Fruit fly (Drosophila melanogaster) whole organism, prepupa: Measurements from ENCODE around the gene CG6974.

Source experiments
- CG10631 ChIP-seq: fragments of 200-800 bp; sonication (Bioruptor generic); optimal IDR thresholded peaks from 2 replicates; lab custom pipeline; 2016; ENCODE audit warnings: missing biosample characterization, missing genetic modification characterization
- CG10669 ChIP-seq: fragments of 200-800 bp; sonication (Bioruptor generic); optimal IDR thresholded peaks from 3 replicates; lab custom pipeline; 2018; ENCODE audit warnings: missing biosample characterization, mild to moderate bottlenecking, missing genetic modification characterization, moderate library complexity
- CG11294 ChIP-seq: fragments of 200-800 bp; sonication (Bioruptor generic); IDR thresholded peaks from 2 replicates; pipeline ENCODE4 v1.3.6; 2022; ENCODE audit warnings: missing biosample characterization, missing genetic modification characterization
- CG11762 ChIP-seq: fragments of 200-800 bp; sonication (Bioruptor generic); optimal IDR thresholded peaks from 3 replicates; lab custom pipeline; 2016; ENCODE audit warnings: missing biosample characterization, missing genetic modification characterization; ENCODE audit not compliant: insufficient read depth
- CG11902 ChIP-seq: fragments of 200-800 bp; sonication (Bioruptor generic); optimal IDR thresholded peaks from 3 replicates; lab custom pipeline; 2016; ENCODE audit warnings: missing biosample characterization, missing genetic modification characterization
- CG1621 ChIP-seq: fragments of 200-800 bp; sonication (Bioruptor generic); optimal IDR thresholded peaks from 3 replicates; lab custom pipeline; 2018; ENCODE audit warnings: missing biosample characterization, mild to moderate bottlenecking, missing genetic modification characterization
- CG16779 ChIP-seq: fragments of 200-800 bp; sonication (Bioruptor generic); optimal IDR thresholded peaks from 3 replicates; lab custom pipeline; 2017; ENCODE audit warnings: missing biosample characterization, mild to moderate bottlenecking, missing genetic modification characterization
- CG32006 ChIP-seq: fragments of 200-800 bp; sonication (Bioruptor generic); optimal IDR thresholded peaks from 3 replicates; lab custom pipeline; 2017; ENCODE audit warnings: missing biosample characterization, mild to moderate bottlenecking, missing genetic modification characterization
- CG34406 ChIP-seq: fragments of 200-800 bp; sonication (Bioruptor generic); optimal IDR thresholded peaks from 3 replicates; lab custom pipeline; 2016; ENCODE audit warnings: missing biosample characterization, missing genetic modification characterization
- CG3919 ChIP-seq: fragments of 200-800 bp; sonication (Bioruptor generic); optimal IDR thresholded peaks from 3 replicates; lab custom pipeline; 2016; ENCODE audit warnings: missing biosample characterization, missing genetic modification characterization
- CG6163 ChIP-seq: fragments of 200-800 bp; sonication (Bioruptor generic); IDR thresholded peaks from 3 replicates; pipeline ENCODE4 v1.3.6; 2022; ENCODE audit warnings: missing biosample characterization, missing genetic modification characterization
- CG6276 ChIP-seq: fragments of 200-800 bp; sonication (Bioruptor generic); optimal IDR thresholded peaks from 2 replicates; lab custom pipeline; 2017; ENCODE audit warnings: missing biosample characterization, mild to moderate bottlenecking, missing genetic modification characterization
- CG6854 ChIP-seq: fragments of 200-800 bp; sonication (Bioruptor generic); optimal IDR thresholded peaks from 2 replicates; lab custom pipeline; 2017; ENCODE audit warnings: missing biosample characterization, mild to moderate bottlenecking, missing genetic modification characterization
- CG7368 ChIP-seq: fragments of 200-800 bp; sonication (Bioruptor generic); optimal IDR thresholded peaks from 3 replicates; lab custom pipeline; 2016; ENCODE audit warnings: missing biosample characterization, missing genetic modification characterization
- CG8119 ChIP-seq: fragments of 200-800 bp; sonication (Bioruptor generic); IDR thresholded peaks from 3 replicates; pipeline ENCODE4 v1.3.6; 2022; ENCODE audit warnings: missing biosample characterization, missing genetic modification characterization
- Eip78C ChIP-seq: fragments of 200-800 bp; sonication (Bioruptor generic); peaks from one replicate; lab custom pipeline; 2016; ENCODE audit warnings: missing biosample characterization, missing genetic modification characterization
- Ets21C ChIP-seq: fragments of 200-800 bp; sonication (Bioruptor generic); optimal IDR thresholded peaks from 3 replicates; lab custom pipeline; 2016; ENCODE audit warnings: missing biosample characterization, missing genetic modification characterization
- Ets96B ChIP-seq: fragments of 200-800 bp; optimal IDR thresholded peaks from 2 replicates; lab custom pipeline; 2019; ENCODE audit warnings: missing biosample characterization, mild to moderate bottlenecking, missing genetic modification characterization, moderate library complexity
- Hr39 ChIP-seq: fragments of 200-800 bp; sonication (Bioruptor generic); optimal IDR thresholded peaks from 2 replicates; lab custom pipeline; 2016; ENCODE audit warnings: missing biosample characterization, missing genetic modification characterization
- Hr4 ChIP-seq: fragments of 200-800 bp; sonication (Bioruptor generic); optimal IDR thresholded peaks from 3 replicates; lab custom pipeline; 2016; ENCODE audit warnings: missing biosample characterization, missing genetic modification characterization
- Lpt ChIP-seq: fragments of 200-800 bp; sonication (Bioruptor generic); optimal IDR thresholded peaks from 3 replicates; lab custom pipeline; 2016; ENCODE audit warnings: missing biosample characterization, missing genetic modification characterization
- Met ChIP-seq: fragments of 200-800 bp; sonication (Bioruptor generic); optimal IDR thresholded peaks from 3 replicates; lab custom pipeline; 2016; ENCODE audit warnings: missing biosample characterization, missing genetic modification characterization
- OdsH ChIP-seq: fragments of 200-800 bp; sonication (Bioruptor generic); optimal IDR thresholded peaks from 3 replicates; lab custom pipeline; 2016; ENCODE audit warnings: missing biosample characterization, missing genetic modification characterization
- Sox14 ChIP-seq: fragments of 200-800 bp; sonication (Bioruptor generic); optimal IDR thresholded peaks from 3 replicates; lab custom pipeline; 2016; ENCODE audit warnings: missing biosample characterization, missing genetic modification characterization
- Sox15 ChIP-seq: fragments of 200-800 bp; sonication (Bioruptor generic); optimal IDR thresholded peaks from 3 replicates; lab custom pipeline; 2016; ENCODE audit warnings: missing biosample characterization, missing genetic modification characterization
- achi ChIP-seq: fragments of 200-800 bp; sonication (Bioruptor generic); optimal IDR thresholded peaks from 3 replicates; lab custom pipeline; 2016; ENCODE audit warnings: missing biosample characterization, missing genetic modification characterization
- acj6 ChIP-seq: fragments of 200-800 bp; sonication (Bioruptor generic); optimal IDR thresholded peaks from 3 replicates; lab custom pipeline; 2016; ENCODE audit warnings: missing biosample characterization, missing genetic modification characterization
- cyc ChIP-seq: fragments of 200-800 bp; sonication (Bioruptor generic); optimal IDR thresholded peaks from 3 replicates; lab custom pipeline; 2016; ENCODE audit warnings: missing biosample characterization, missing genetic modification characterization
- dsx ChIP-seq: fragments of 200-800 bp; optimal IDR thresholded peaks from 3 replicates; lab custom pipeline; 2019; ENCODE audit warnings: missing biosample characterization, mild to moderate bottlenecking, missing genetic modification characterization, moderate library complexity; ENCODE audit not compliant: poor library complexity, severe bottlenecking
- eg ChIP-seq: fragments of 200-800 bp; sonication (Bioruptor generic); IDR thresholded peaks from 3 replicates; pipeline ENCODE4 v1.3.6; 2022; ENCODE audit warnings: missing biosample characterization, missing genetic modification characterization
- fd85E ChIP-seq: fragments of 200-800 bp; sonication (Bioruptor generic); optimal IDR thresholded peaks from 3 replicates; lab custom pipeline; 2016; ENCODE audit warnings: missing biosample characterization, missing genetic modification characterization
- net ChIP-seq: fragments of 200-800 bp; sonication (Bioruptor generic); optimal IDR thresholded peaks from 3 replicates; lab custom pipeline; 2016; ENCODE audit warnings: missing biosample characterization, missing genetic modification characterization
- pdm3 ChIP-seq: fragments of 200-800 bp; sonication (Bioruptor generic); optimal IDR thresholded peaks from 3 replicates; lab custom pipeline; 2016; ENCODE audit warnings: missing biosample characterization, missing genetic modification characterization
- salr ChIP-seq, 2 experiments: fragments of 200-800 bp; sonication (Bioruptor generic); optimal IDR thresholded peaks; 3 replicates each; lab custom pipeline; 2016 to 2018; ENCODE audit warnings: missing biosample characterization in 2 of 2, missing genetic modification characterization in 2 of 2, mild to moderate bottlenecking in 1 of 2
- spab ChIP-seq: fragments of 200-800 bp; sonication (Bioruptor generic); optimal IDR thresholded peaks from 2 replicates; lab custom pipeline; 2017; ENCODE audit warnings: missing biosample characterization, mild to moderate bottlenecking, missing genetic modification characterization, missing genetic modification reagents
- svp ChIP-seq: fragments of 200-800 bp; sonication (Bioruptor generic); peaks from one replicate; lab custom pipeline; 2016; ENCODE audit warnings: missing biosample characterization, missing genetic modification characterization
- vri ChIP-seq: fragments of 200-800 bp; sonication (Bioruptor generic); optimal IDR thresholded peaks from 3 replicates; lab custom pipeline; 2016; ENCODE audit warnings: missing biosample characterization, mild to moderate bottlenecking, missing genetic modification characterization

The CG6974 gene

DNA sequence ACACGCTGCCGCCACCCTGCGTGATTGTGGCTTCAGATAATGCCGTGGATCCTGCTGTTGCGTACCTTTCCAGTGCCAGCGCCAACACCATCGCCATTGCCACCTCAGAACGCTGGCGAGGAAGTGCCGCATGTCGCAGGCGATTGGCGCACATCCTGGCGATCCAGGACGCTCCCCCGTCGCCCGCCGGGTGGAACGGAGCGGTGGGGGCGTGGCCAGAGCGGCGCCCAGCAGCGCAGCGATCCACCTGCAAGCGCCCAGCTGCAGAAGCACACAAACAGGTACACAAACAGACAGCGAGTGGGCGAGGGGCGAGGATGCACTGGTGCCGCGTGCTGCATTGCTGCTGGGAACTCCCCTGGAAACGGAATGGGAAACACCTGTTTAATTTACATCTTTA, 21.9 kb downstream of the CG6974 start:
- TF ChIP-seq CG11902 (GFP tag; lab: Kevin White, UChicago) (no peak), CG6854 (no peak), Eip78C (GFP tag; lab: Kevin White, UChicago) (no peak), achi (GFP tag; lab: Kevin White, UChicago) (no peak), Hr39 (GFP tag; lab: Kevin White, UChicago) (no peak), Ets21C (GFP tag; lab: Kevin White, UChicago) (no peak), CG7368 (GFP tag; lab: Kevin White, UChicago) (no peak), CG6163 (GFP tag; lab: Robert Waterston, UW) (no peak), Lpt (GFP tag; lab: Kevin White, UChicago) (no peak), spab (no peak), CG16779 (tag; lab: Kevin White, UChicago) (no peak), Ets96B (no peak), salr (GFP tag; optimal IDR thresholded peaks at IDR 0.05; lab: Kevin White, UChicago) (no peak), acj6 (no peak), Sox15 (no peak), CG34406 (GFP tag; lab: Kevin White, UChicago) (no peak), CG11762 (GFP tag; lab: Kevin White, UChicago) (no peak)

DNA sequence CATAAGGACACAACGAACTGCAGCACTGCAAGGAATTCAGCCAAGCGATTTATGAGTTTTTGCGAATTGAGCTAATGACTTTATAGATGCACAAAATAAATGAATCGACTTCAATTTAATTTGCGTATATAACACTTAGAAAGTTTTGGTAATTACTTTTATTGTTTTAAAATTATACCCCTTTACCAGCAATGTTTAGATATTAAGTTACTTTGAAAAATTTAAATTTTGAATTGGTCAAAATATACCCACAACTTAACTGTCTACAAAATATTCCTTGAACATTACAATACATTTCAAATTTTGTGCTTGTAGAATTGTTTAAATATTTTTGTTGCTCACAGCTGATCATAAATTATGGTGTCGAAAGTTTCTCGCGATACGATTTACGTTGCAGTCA, 42.0 kb downstream of the CG6974 start, which contains the start of gene RpL10Aa:
RpL10Aa (plus strand) TSS at position 301 of the 400 bp plus-strand sequence.
- TF ChIP-seq CG3919 (GFP tag; lab: Kevin White, UChicago) (no peak), net (no peak)

- TF ChIP-seq CG6163 (GFP tag; lab: Robert Waterston, UW) (0 out of 3 replicates have a peak, but pooled peaks have one; percentile 14), fd85E (no peak), Sox14 (GFP tag; lab: Kevin White, UChicago) (no peak), dsx (GFP tag; lab: Kevin White, UChicago) (no peak), Hr4 (GFP tag; lab: Kevin White, UChicago) (peak; percentile 44), Hr39 (GFP tag; lab: Kevin White, UChicago) (no peak), CG10631 (peak; percentile 24), Met (no peak), achi (GFP tag; lab: Kevin White, UChicago) (peak; percentile 25), CG1621 (no peak), CG6276 (GFP tag; lab: Kevin White, UChicago) (peak; percentile 7), svp (GFP tag; lab: Kevin White, UChicago) (peak; percentile 62), vri (GFP tag; lab: Kevin White, UChicago) (no peak), CG3919 (GFP tag; lab: Kevin White, UChicago) (peak; percentile 7), CG10669 (GFP tag; lab: Kevin White, UChicago) (peak; percentile 3), eg (GFP tag; lab: Robert Waterston, UW) (0 out of 3 replicates have a peak, but pooled peaks have one; percentile 40), pdm3 (GFP tag; lab: Kevin White, UChicago) (peak; percentile 29), cyc (GFP tag; lab: Kevin White, UChicago) (no peak), CG11294 (GFP tag; lab: Robert Waterston, UW) (0 out of 2 replicates have a peak, but pooled peaks have one; percentile 27), CG7368 (GFP tag; lab: Kevin White, UChicago) (no peak), acj6 (peak; percentile 18), CG8119 (GFP tag; lab: Robert Waterston, UW) (0 out of 3 replicates have a peak, but pooled peaks have one; percentile 45), CG32006 (GFP tag; lab: Kevin White, UChicago) (peak; percentile 37), Eip78C (GFP tag; lab: Kevin White, UChicago) (peak; percentile 75), OdsH (peak; percentile 1)
These were observed 47.4 kb downstream of the CG6974 start for dm6 chr3R:15031662-15032061.
